Worm (Caenorhabditis elegans): ENCODE measurements around the gene srt-8.

DNA sequence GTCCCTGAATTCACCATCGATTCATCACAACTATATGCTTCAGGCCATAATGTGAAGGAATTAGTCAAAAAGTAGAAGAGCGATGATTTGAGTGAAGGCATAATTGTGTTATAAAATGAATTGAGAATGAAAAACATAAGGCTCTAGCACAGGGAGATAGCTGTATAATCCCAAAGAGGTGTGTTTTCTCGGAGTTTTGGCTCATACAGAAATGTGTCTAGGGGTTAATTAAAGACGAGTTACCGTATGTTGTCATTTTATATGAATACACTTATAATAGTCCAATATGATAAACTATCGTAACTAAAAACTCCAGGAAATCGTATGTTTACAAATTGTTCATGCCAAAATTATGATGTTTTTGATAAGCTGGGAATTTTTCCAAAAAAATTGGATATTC lies 5.6 kb upstream of the srt-8 start, which contains the start of gene srt-5:
- TF ChIP-seq ets-7 (tag; optimal IDR thresholded peaks at IDR 0.05), result no peak
- no peak for TF ChIP-seq sea-1 (GFP tag; conservative IDR thresholded peaks at IDR 0.05)
- no peak for TF ChIP-seq ama-1 (optimal IDR thresholded peaks at IDR 0.05)
- TF ChIP-seq scrt-1 (GFP tag; IDR thresholded peaks at IDR 0.05), result no peak
- no peak for TF ChIP-seq hmbx-1 (tag; optimal IDR thresholded peaks at IDR 0.05)
- no peak for TF ChIP-seq flt-1 (GFP tag; IDR thresholded peaks at IDR 0.05)
- no peak for TF ChIP-seq hmg-4 (GFP tag; optimal IDR thresholded peaks at IDR 0.05)
- TF ChIP-seq tra-4 (tag; optimal IDR thresholded peaks at IDR 0.05), result no peak
- no peak for TF ChIP-seq F13C5.2 (tag; optimal IDR thresholded peaks at IDR 0.05)

All from whole organism, early embryonic.